Worm (Caenorhabditis elegans): Measurements from ENCODE around the gene syf-2.

ce11 chrIII:7167568-7167937 lies 5.6 kb upstream of the syf-2 start, which contains the start of gene acs-4:
- TF ChIP-seq unc-62 (GFP tag; optimal IDR thresholded peaks at IDR 0.05) (no peak), pha-4 (tag; optimal IDR thresholded peaks at IDR 0.05) (no peak), nhr-28 (tag; optimal IDR thresholded peaks at IDR 0.05) (no peak), nhr-12 (tag; optimal IDR thresholded peaks at IDR 0.05) (no peak), ztf-11 (tag; optimal IDR thresholded peaks at IDR 0.05) (no peak), mep-1 (tag; optimal IDR thresholded peaks at IDR 0.05) (no peak), ces-1 (GFP tag; optimal IDR thresholded peaks at IDR 0.05) (no peak), ceh-83 (GFP tag; optimal IDR thresholded peaks at IDR 0.05) (no peak), lsy-2 (tag; optimal IDR thresholded peaks at IDR 0.05) (no peak), sptf-1 (tag; optimal IDR thresholded peaks at IDR 0.05) (no peak), elt-1 (tag; optimal IDR thresholded peaks at IDR 0.05; ENCODE audit: borderline replicate concordance, insufficient read depth) (no peak), elt-3 (tag; optimal IDR thresholded peaks at IDR 0.05) (no peak), lin-13 (tag; optimal IDR thresholded peaks at IDR 0.05) (no peak), snpc-4 (tag; optimal IDR thresholded peaks at IDR 0.05) (no peak)

All from whole organism, mixed stage, embryonic.